Worm (Caenorhabditis elegans): ENCODE measurements around the gene F21C10.4.

ce11 chrV:9172989-9173388 lies 46.6 kb downstream of the F21C10.4 start, which contains the start of gene gad-3:
- TF ChIP-seq ztf-11 (tag; optimal IDR thresholded peaks at IDR 0.05) (no peak), dmd-4 (tag; optimal IDR thresholded peaks at IDR 0.05) (no peak)
